Worm (Caenorhabditis elegans) whole organism, late embryonic: ENCODE results near the gene C43H6.4.

ENCODE experiments used
- pag-3 ChIP-seq: sonication (generic microtip); optimal IDR thresholded peaks from 2 replicates; lab custom pipeline; 2016; ENCODE audit warnings: missing compliant biosample characterization, missing genetic modification characterization, borderline replicate concordance
- pha-4 ChIP-seq: fragments of 150-350 bp; optimal IDR thresholded peaks from 2 replicates; lab custom pipeline; 2018; ENCODE audit warnings: missing biosample characterization, missing genetic modification reagents, missing genetic modification characterization

ce11 chrX:2365890-2366289, 37.9 kb upstream of the C43H6.4 start, which contains the start of gene T24D8.6:
- TF ChIP-seq pag-3 (tag; lab: Kevin White, UChicago) (no peak), pha-4 (tag; lab: Kevin White, UChicago) (no peak)
